Worm (Caenorhabditis elegans) whole organism, early embryonic: ENCODE results near the gene nspe-6.

Experiments used
- ama-1 ChIP-seq: fragments of 150-350 bp; optimal IDR thresholded peaks from 2 replicates; lab custom pipeline; 2014
- ceh-13 ChIP-seq: fragments of 200-800 bp; sonication (Bioruptor generic); optimal IDR thresholded peaks from 2 replicates; lab custom pipeline; 2018; ENCODE audit warnings: mild to moderate bottlenecking, missing genetic modification characterization, missing compliant biosample characterization
- ceh-36 ChIP-seq: sonication (generic microtip); optimal IDR thresholded peaks from 2 replicates; lab custom pipeline; 2016; ENCODE audit warnings: missing genetic modification characterization, inconsistent platforms, missing compliant biosample characterization
- flt-1 ChIP-seq: fragments of 200-800 bp; sonication (Bioruptor generic); IDR thresholded peaks from 2 replicates; pipeline ENCODE4 v1.3.6; 2022; ENCODE audit warnings: missing genetic modification characterization, missing compliant biosample characterization
- hmbx-1 ChIP-seq: sonication (generic microtip); optimal IDR thresholded peaks from 2 replicates; lab custom pipeline; 2016; ENCODE audit warnings: mild to moderate bottlenecking, missing genetic modification characterization, missing compliant biosample characterization
- hmg-4 ChIP-seq: fragments of 200-800 bp; sonication (Bioruptor generic); optimal IDR thresholded peaks from 2 replicates; lab custom pipeline; 2018; ENCODE audit warnings: mild to moderate bottlenecking, missing genetic modification characterization, missing compliant biosample characterization
- scrt-1 ChIP-seq: fragments of 200-800 bp; sonication (Bioruptor generic); IDR thresholded peaks from 2 replicates; pipeline ENCODE4 v1.3.6; 2022; ENCODE audit warnings: missing genetic modification characterization, missing compliant biosample characterization
- sea-1 ChIP-seq: fragments of 200-800 bp; sonication (Bioruptor generic); conservative IDR thresholded peaks from 2 replicates; pipeline ENCODE4 v1.3.6; 2022; ENCODE audit warnings: missing genetic modification characterization, missing compliant biosample characterization

DNA sequence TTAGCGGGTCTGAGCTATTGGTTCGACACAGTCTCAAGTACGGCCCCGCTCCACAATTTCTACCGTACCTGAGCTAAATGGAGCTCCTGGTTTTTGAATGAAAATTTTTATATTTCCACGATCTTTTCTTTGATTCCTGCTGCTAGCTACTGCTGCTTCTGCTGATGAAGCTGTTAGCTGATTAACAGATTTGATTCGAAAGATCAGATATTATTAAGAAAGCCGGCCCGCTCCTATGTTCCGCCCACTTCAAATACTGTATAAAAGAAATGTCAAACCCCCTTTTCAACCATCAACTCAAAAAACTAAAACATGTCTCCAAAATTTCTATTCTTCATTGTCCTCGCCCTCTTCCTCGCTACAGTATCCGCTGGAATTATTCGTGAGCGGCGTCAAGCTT lies 1.6 kb upstream of the nspe-6 start, which contains the start of gene nspe-3:
- TF ChIP-seq ama-1 (lab: Kevin White, UChicago) (no peak), ceh-13 (no peak), hmg-4 (no peak), sea-1 (GFP tag; lab: Robert Waterston, UW) (no peak), scrt-1 (GFP tag; lab: Robert Waterston, UW) (no peak), ceh-36 (tag; lab: Kevin White, UChicago) (no peak), hmbx-1 (tag; lab: Kevin White, UChicago) (no peak), flt-1 (GFP tag; lab: Robert Waterston, UW) (no peak)
